Fruit fly (Drosophila melanogaster) Kc167 (cell line): ENCODE results near the gene ham.

ENCODE experiments used
- Myc ChIP-seq: fragments of >200 bp; optimal IDR thresholded peaks from 2 replicates; lab custom pipeline; 2017; ENCODE audit warnings: missing external identifiers
- Sin3A ChIP-seq: fragments of >200 bp; optimal IDR thresholded peaks from 2 replicates; lab custom pipeline; 2018; ENCODE audit warnings: missing external identifiers
- h ChIP-seq: fragments of >200 bp; optimal IDR thresholded peaks from 3 replicates; lab custom pipeline; 2018; ENCODE audit warnings: missing external identifiers
- insv ChIP-seq: fragments of >200 bp; optimal IDR thresholded peaks from 3 replicates; lab custom pipeline; 2018; ENCODE audit warnings: missing external identifiers
- psq ChIP-seq: fragments of >200 bp; optimal IDR thresholded peaks from 2 replicates; lab custom pipeline; 2017; ENCODE audit warnings: missing external identifiers
- ttk ChIP-seq: sonication (Bioruptor generic); optimal IDR thresholded peaks from 2 replicates; lab custom pipeline; 2017; ENCODE audit warnings: missing external identifiers

The ham gene

dm6 chr2L:18787415-18787989 lies 5.2 kb downstream of the ham start:
- no peak for TF ChIP-seq insv (lab: Kevin White, UChicago)
- TF ChIP-seq h (lab: Kevin White, UChicago) = no peak
- TF ChIP-seq Sin3A (lab: Kevin White, UChicago) = no peak
- TF ChIP-seq ttk (lab: Kevin White, UChicago) = no peak
- no peak for TF ChIP-seq psq (lab: Kevin White, UChicago)
- TF ChIP-seq Myc = no peak

- TF ChIP-seq insv (lab: Kevin White, UChicago) (no peak), Myc (no peak), Sin3A (lab: Kevin White, UChicago) (no peak), h (lab: Kevin White, UChicago) (no peak), ttk (lab: Kevin White, UChicago) (no peak), psq (lab: Kevin White, UChicago) (no peak)
Observed at dm6 chr2L:18785026-18785600, 7.6 kb downstream of the ham start.

DNA sequence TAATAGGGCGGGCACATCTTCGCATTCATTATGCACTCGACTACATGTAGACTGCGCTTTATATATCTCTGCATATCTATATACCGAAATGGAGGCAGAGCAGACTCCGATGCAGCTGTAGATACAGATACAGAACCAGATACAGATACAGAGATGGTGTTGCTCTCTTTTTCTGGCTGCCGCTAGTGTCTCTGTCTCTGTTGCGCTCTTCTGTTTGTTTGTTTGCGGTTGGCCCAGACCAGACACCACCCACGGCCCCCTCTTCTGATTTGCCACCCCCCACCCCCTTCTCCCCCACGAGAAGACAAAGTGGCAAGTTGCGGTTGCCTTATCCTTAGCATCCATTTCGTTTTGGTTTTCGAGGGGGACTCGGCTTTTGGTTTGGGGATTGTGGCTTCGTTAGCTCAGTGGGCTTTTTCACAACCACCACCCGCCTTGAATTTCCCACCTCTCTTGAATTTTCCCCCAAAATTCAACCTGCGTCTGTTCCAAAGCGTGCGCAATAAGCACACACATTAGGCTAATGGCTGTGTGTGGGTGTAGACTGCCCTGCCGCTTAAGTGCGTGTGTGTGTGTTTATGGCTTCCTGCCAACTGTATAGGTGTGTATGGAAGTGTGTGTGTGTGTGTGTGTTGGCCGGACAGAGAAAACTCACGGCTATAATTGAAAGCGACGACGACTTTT lies 9.2 kb downstream of the ham start:
- TF ChIP-seq Sin3A (lab: Kevin White, UChicago) (no peak), Myc (no peak), psq (lab: Kevin White, UChicago) (no peak)

dm6 chr2L:18782936-18783335 lies 9.8 kb downstream of the ham start:
- TF ChIP-seq h (lab: Kevin White, UChicago) (no peak), Sin3A (lab: Kevin White, UChicago) (no peak), psq (lab: Kevin White, UChicago) (no peak), ttk (lab: Kevin White, UChicago) (no peak), insv (lab: Kevin White, UChicago) (no peak), Myc (no peak)

- TF ChIP-seq psq (lab: Kevin White, UChicago) (no peak), insv (lab: Kevin White, UChicago) (no peak), h (lab: Kevin White, UChicago) (no peak), Sin3A (lab: Kevin White, UChicago) (no peak), Myc (no peak), ttk (lab: Kevin White, UChicago) (no peak)
Observed at dm6 chr2L:18782212-18782825, 10.4 kb downstream of the ham start.

- no peak for TF ChIP-seq psq (lab: Kevin White, UChicago)
- no peak for TF ChIP-seq h (lab: Kevin White, UChicago)
- TF ChIP-seq Myc = no peak
- TF ChIP-seq ttk (lab: Kevin White, UChicago) = no peak
- TF ChIP-seq insv (lab: Kevin White, UChicago) = no peak
Observed at dm6 chr2L:18780911-18781545, 11.7 kb downstream of the ham start.

dm6 chr2L:18777442-18777841 lies 15.3 kb downstream of the ham start:
- TF ChIP-seq ttk (lab: Kevin White, UChicago) = no peak
- TF ChIP-seq Sin3A (lab: Kevin White, UChicago) = no peak
- no peak for TF ChIP-seq Myc
- TF ChIP-seq insv (lab: Kevin White, UChicago) = no peak
- TF ChIP-seq h (lab: Kevin White, UChicago) = no peak
- no peak for TF ChIP-seq psq (lab: Kevin White, UChicago)

DNA sequence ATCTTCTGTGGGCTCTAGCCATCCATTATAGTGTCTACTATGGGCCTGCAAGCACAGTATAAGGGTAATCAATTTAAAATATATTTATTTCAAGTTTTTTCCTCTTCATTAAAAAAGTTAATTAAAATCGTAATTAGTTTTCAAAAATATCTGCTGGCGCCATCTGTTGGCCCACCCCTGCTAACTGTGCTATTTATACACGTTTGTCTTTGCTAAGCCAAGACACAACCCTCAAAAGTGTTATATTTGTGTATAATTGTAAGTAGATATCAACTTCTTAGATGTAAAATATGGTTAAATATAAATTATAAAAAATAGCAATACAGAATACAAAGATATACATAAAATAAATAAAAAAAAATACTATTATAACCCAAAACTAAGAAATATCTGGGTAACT lies 16.1 kb downstream of the ham start:
- no peak for TF ChIP-seq psq (lab: Kevin White, UChicago)
- TF ChIP-seq ttk (lab: Kevin White, UChicago) = no peak
- no peak for TF ChIP-seq insv (lab: Kevin White, UChicago)
- TF ChIP-seq Sin3A (lab: Kevin White, UChicago) = no peak

DNA sequence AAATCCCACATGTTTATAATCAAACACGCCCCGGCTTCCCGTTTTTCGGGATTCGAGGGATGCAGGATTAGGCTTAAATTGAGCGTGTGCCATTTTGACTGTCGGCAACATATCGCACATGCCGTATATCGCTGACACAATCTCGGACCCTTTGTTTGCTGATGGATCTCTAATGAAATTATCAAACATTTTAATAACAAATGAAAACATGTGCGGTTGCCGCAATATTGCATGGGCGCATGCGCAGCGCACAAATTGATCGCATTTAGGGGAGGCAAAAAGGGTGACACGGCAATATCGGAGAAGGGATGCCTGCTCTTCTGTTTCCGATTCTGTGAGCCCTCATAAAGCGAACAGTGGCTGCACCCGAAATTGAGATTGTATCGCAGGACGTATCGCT lies 17.4 kb downstream of the ham start:
- TF ChIP-seq Myc (no peak), insv (lab: Kevin White, UChicago) (no peak), ttk (lab: Kevin White, UChicago) (no peak), psq (lab: Kevin White, UChicago) (no peak), h (lab: Kevin White, UChicago) (no peak), Sin3A (lab: Kevin White, UChicago) (no peak)

DNA sequence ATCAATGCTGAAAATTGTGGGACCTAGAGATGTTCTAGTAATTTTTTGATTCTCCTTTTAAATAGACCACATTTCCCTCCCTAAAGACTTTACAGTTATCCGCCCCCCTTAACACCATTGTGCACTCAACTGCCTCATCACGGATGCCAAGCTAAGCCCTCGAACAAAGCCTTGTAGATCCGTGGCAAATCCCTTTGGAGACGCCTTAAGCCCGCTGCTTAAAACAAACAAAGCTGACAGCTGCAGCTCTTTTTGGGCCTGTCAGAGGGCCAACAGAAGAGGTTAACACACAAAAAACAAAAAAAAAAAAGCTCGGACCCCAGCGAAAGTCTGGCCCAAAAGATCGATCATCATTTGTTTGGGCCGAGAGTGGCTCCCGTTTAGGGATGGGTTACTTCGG lies 24.9 kb downstream of the ham start:
- TF ChIP-seq h (lab: Kevin White, UChicago) = no peak
- no peak for TF ChIP-seq Sin3A (lab: Kevin White, UChicago)
- no peak for TF ChIP-seq Myc
- TF ChIP-seq ttk (lab: Kevin White, UChicago) = no peak
- TF ChIP-seq insv (lab: Kevin White, UChicago) = no peak
- no peak for TF ChIP-seq psq (lab: Kevin White, UChicago)

DNA sequence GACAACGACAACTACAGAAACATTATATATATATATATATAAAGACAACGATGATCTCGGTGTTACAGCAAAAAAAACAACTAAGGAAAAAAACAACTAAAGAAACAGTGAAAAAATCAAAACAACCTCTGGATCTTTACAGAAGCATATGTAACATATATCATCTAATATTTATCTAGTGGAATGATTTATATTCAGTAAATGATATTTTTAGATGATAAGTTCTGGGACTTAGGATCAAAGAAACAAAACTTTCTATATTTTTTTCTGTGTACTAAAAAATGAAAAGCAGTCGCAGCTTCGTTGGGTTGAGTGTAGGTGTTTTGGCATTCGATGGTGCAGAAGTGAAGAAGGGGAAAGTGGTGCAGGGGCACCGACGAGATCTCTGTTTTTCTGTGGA lies 25.6 kb downstream of the ham start:
- TF ChIP-seq insv (lab: Kevin White, UChicago) = no peak
- TF ChIP-seq h (lab: Kevin White, UChicago) = no peak
- TF ChIP-seq Myc = no peak
- TF ChIP-seq Sin3A (lab: Kevin White, UChicago) = no peak
- no peak for TF ChIP-seq psq (lab: Kevin White, UChicago)
- TF ChIP-seq ttk (lab: Kevin White, UChicago) = no peak
